Fruit fly (Drosophila melanogaster) whole organism, embryonic: Measurements from ENCODE around the gene CG13086.

Experiments used
- Adf1 ChIP-seq: fragments of 200-800 bp; sonication (Bioruptor generic); IDR thresholded peaks from 2 replicates; pipeline ENCODE4 v1.3.6; 2022; ENCODE audit warnings: missing biosample characterization, missing genetic modification characterization
- Asciz ChIP-seq: fragments of 200-800 bp; sonication (Bioruptor generic); optimal IDR thresholded peaks from 2 replicates; lab custom pipeline; 2017; ENCODE audit warnings: missing biosample characterization, mild to moderate bottlenecking, missing genetic modification characterization, missing genetic modification reagents
- CG11456 ChIP-seq: fragments of 200-800 bp; sonication (Bioruptor generic); IDR thresholded peaks from 3 replicates; pipeline ENCODE4 v1.3.6; 2022; ENCODE audit warnings: missing biosample characterization, missing genetic modification characterization
- CG11695 ChIP-seq: fragments of 200-800 bp; sonication (Bioruptor generic); IDR thresholded peaks from 3 replicates; pipeline ENCODE4 v1.3.6; 2022; ENCODE audit warnings: missing biosample characterization, missing genetic modification characterization
- CG11723 ChIP-seq: fragments of 200-800 bp; sonication (Bioruptor generic); optimal IDR thresholded peaks from 2 replicates; lab custom pipeline; 2017; ENCODE audit warnings: missing biosample characterization, mild to moderate bottlenecking, missing genetic modification characterization
- CG12104 ChIP-seq: fragments of 200-800 bp; sonication (Bioruptor generic); optimal IDR thresholded peaks from 3 replicates; lab custom pipeline; 2016; ENCODE audit warnings: missing biosample characterization, missing genetic modification characterization
- CG12219 ChIP-seq: fragments of 200-800 bp; sonication (Bioruptor generic); optimal IDR thresholded peaks from 3 replicates; lab custom pipeline; 2018; ENCODE audit warnings: missing biosample characterization, mild to moderate bottlenecking, missing genetic modification characterization
- CG14965 ChIP-seq: fragments of 200-800 bp; sonication (Bioruptor generic); optimal IDR thresholded peaks from 2 replicates; lab custom pipeline; 2016; ENCODE audit warnings: missing biosample characterization, missing genetic modification characterization, borderline replicate concordance
- CG15269 ChIP-seq: fragments of 200-800 bp; sonication (Bioruptor generic); optimal IDR thresholded peaks from 2 replicates; lab custom pipeline; 2018; ENCODE audit warnings: missing biosample characterization, mild to moderate bottlenecking, missing genetic modification characterization, moderate library complexity
- CG1603 ChIP-seq: fragments of 200-800 bp; sonication (Bioruptor generic); optimal IDR thresholded peaks from 2 replicates; lab custom pipeline; 2019; ENCODE audit warnings: missing biosample characterization, mild to moderate bottlenecking, missing genetic modification characterization, moderate library complexity
- CG16813 ChIP-seq: fragments of 200-800 bp; sonication (Bioruptor generic); IDR thresholded peaks from 3 replicates; pipeline ENCODE4 v1.3.6; 2022; ENCODE audit warnings: missing biosample characterization, missing genetic modification characterization; ENCODE audit not compliant: partially characterized antibody
- CG2712 ChIP-seq: fragments of 200-800 bp; optimal IDR thresholded peaks from 3 replicates; lab custom pipeline; 2019; ENCODE audit warnings: missing biosample characterization, mild to moderate bottlenecking, missing genetic modification characterization, moderate library complexity
- CG34422 ChIP-seq: fragments of 200-800 bp; sonication (Bioruptor generic); IDR thresholded peaks from 3 replicates; pipeline ENCODE4 v1.3.6; 2022; ENCODE audit warnings: missing biosample characterization, missing genetic modification characterization
- CG5180 ChIP-seq: fragments of 200-800 bp; sonication (Bioruptor generic); optimal IDR thresholded peaks from 3 replicates; lab custom pipeline; 2017; ENCODE audit warnings: missing biosample characterization, missing genetic modification characterization, mild to moderate bottlenecking, moderate library complexity, missing genetic modification reagents
- CHES-1-like ChIP-seq: fragments of 200-800 bp; sonication (Bioruptor generic); optimal IDR thresholded peaks from 2 replicates; lab custom pipeline; 2016; ENCODE audit warnings: missing biosample characterization, missing genetic modification characterization
- Drgx ChIP-seq: fragments of 200-800 bp; sonication (Bioruptor generic); IDR thresholded peaks from 2 replicates; pipeline ENCODE4 v1.3.6; 2022; ENCODE audit warnings: missing biosample characterization, missing genetic modification characterization
- H15 ChIP-seq: fragments of 200-800 bp; sonication (Bioruptor generic); IDR thresholded peaks from 3 replicates; pipeline ENCODE4 v1.3.6; 2022; ENCODE audit warnings: missing biosample characterization, missing genetic modification characterization
- HLH3B ChIP-seq: fragments of 200-800 bp; sonication (Bioruptor generic); IDR thresholded peaks from 2 replicates; pipeline ENCODE4 v1.3.6; 2022; ENCODE audit warnings: missing biosample characterization, missing genetic modification characterization
- HLH54F ChIP-seq: fragments of 200-800 bp; sonication (Bioruptor generic); optimal IDR thresholded peaks from 3 replicates; lab custom pipeline; 2016; ENCODE audit warnings: missing biosample characterization, missing genetic modification characterization
- Hr3 ChIP-seq: fragments of 200-800 bp; sonication (Bioruptor generic); optimal IDR thresholded peaks from 3 replicates; lab custom pipeline; 2016; ENCODE audit warnings: missing biosample characterization, missing genetic modification characterization
- PHDP ChIP-seq: fragments of 200-800 bp; sonication (Bioruptor generic); optimal IDR thresholded peaks from 3 replicates; lab custom pipeline; 2018; ENCODE audit warnings: missing biosample characterization, mild to moderate bottlenecking, missing genetic modification characterization, moderate library complexity
- Pdp1 ChIP-seq, 2 experiments: fragments of 200-800 bp; sonication (Bioruptor generic); optimal IDR thresholded peaks; 3 replicates each; lab custom pipeline; 2016; ENCODE audit warnings: missing biosample characterization in 2 of 2, missing genetic modification characterization in 2 of 2, mild to moderate bottlenecking in 1 of 2, moderate library complexity in 1 of 2
- Rfx ChIP-seq: fragments of 200-800 bp; sonication (Bioruptor generic); IDR thresholded peaks from 2 replicates; pipeline ENCODE4 v1.3.6; 2022; ENCODE audit warnings: missing biosample characterization, missing genetic modification characterization
- Sry-δ ChIP-seq: fragments of 200-800 bp; sonication (Bioruptor generic); optimal IDR thresholded peaks from 2 replicates; lab custom pipeline; 2016; ENCODE audit warnings: missing biosample characterization, missing genetic modification characterization
- Usf ChIP-seq: fragments of 200-800 bp; sonication (Bioruptor generic); optimal IDR thresholded peaks from 2 replicates; lab custom pipeline; 2017; ENCODE audit warnings: missing genotype, missing biosample characterization, missing genetic modification characterization
- Xbp1 ChIP-seq: fragments of 200-800 bp; sonication (Bioruptor generic); optimal IDR thresholded peaks from 3 replicates; lab custom pipeline; 2016; ENCODE audit warnings: missing biosample characterization, mild to moderate bottlenecking, missing genetic modification characterization
- Xrp1 ChIP-seq: fragments of 200-800 bp; sonication (Bioruptor generic); IDR thresholded peaks from 2 replicates; pipeline ENCODE4 v1.3.6; 2022; ENCODE audit warnings: missing biosample characterization, missing genetic modification characterization
- ara ChIP-seq: fragments of 200-800 bp; sonication (Bioruptor generic); IDR thresholded peaks from 2 replicates; pipeline ENCODE4 v1.3.6; 2022; ENCODE audit warnings: missing biosample characterization, missing genetic modification characterization
- chm ChIP-seq: fragments of 200-800 bp; sonication (Bioruptor generic); IDR thresholded peaks from 2 replicates; pipeline ENCODE4 v1.3.6; 2022; ENCODE audit warnings: missing biosample characterization, missing genetic modification characterization
- ci ChIP-seq: fragments of 200-800 bp; sonication (Bioruptor generic); IDR thresholded peaks from 3 replicates; pipeline ENCODE4 v1.3.6; 2022; ENCODE audit warnings: missing biosample characterization, missing genetic modification characterization
- crp ChIP-seq, 2 experiments: fragments of 200-800 bp; sonication (Bioruptor generic); optimal IDR thresholded peaks; 2 replicates in 1 of 2; 3 replicates in 1 of 2; lab custom pipeline; 2017; ENCODE audit warnings: missing biosample characterization in 2 of 2, missing genetic modification characterization in 2 of 2, mild to moderate bottlenecking in 1 of 2, moderate library complexity in 1 of 2
- emc ChIP-seq: fragments of 200-800 bp; sonication (Bioruptor generic); optimal IDR thresholded peaks from 2 replicates; lab custom pipeline; 2016; ENCODE audit warnings: missing biosample characterization, missing genetic modification characterization
- eyg ChIP-seq: fragments of 200-800 bp; sonication (Bioruptor generic); optimal IDR thresholded peaks from 3 replicates; lab custom pipeline; 2016; ENCODE audit warnings: missing biosample characterization, missing genetic modification characterization
- gcm ChIP-seq: fragments of 200-800 bp; sonication (Bioruptor generic); optimal IDR thresholded peaks from 2 replicates; lab custom pipeline; 2019; ENCODE audit warnings: missing biosample characterization, mild to moderate bottlenecking, missing genetic modification characterization, moderate library complexity
- gem ChIP-seq: fragments of 200-800 bp; sonication (Bioruptor generic); optimal IDR thresholded peaks from 2 replicates; lab custom pipeline; 2019; ENCODE audit warnings: missing biosample characterization, mild to moderate bottlenecking, missing genetic modification characterization, moderate library complexity
- hkb ChIP-seq, 2 experiments: fragments of 200-800 bp in 1 of 2; fragments of >200 bp in 1 of 2; sonication (Bioruptor generic) in 1 of 2; IDR thresholded peaks in 1 of 2; optimal IDR thresholded peaks in 1 of 2; 2 replicates each; pipeline versions ENCODE4 v1.3.6 to Lab custom; 2017 to 2022; ENCODE audit warnings: missing biosample characterization in 1 of 2, missing genetic modification characterization in 1 of 2
- ken ChIP-seq: fragments of 200-800 bp; sonication (Bioruptor generic); IDR thresholded peaks from 3 replicates; pipeline ENCODE4 v1.3.6; 2022; ENCODE audit warnings: missing biosample characterization, missing genetic modification characterization
- mld ChIP-seq: fragments of 200-800 bp; sonication (Bioruptor generic); IDR thresholded peaks from 3 replicates; pipeline ENCODE4 v1.3.6; 2022; ENCODE audit warnings: missing biosample characterization, missing genetic modification characterization; ENCODE audit not compliant: partially characterized antibody
- nerfin-1 ChIP-seq: fragments of 200-800 bp; sonication (Bioruptor generic); optimal IDR thresholded peaks from 3 replicates; lab custom pipeline; 2019; ENCODE audit warnings: missing biosample characterization, mild to moderate bottlenecking, missing genetic modification characterization, moderate library complexity
- pros ChIP-seq: fragments of 200-800 bp; sonication (Bioruptor generic); optimal IDR thresholded peaks from 3 replicates; lab custom pipeline; 2019; ENCODE audit warnings: missing biosample characterization, mild to moderate bottlenecking, missing genetic modification characterization, moderate library complexity
- pzg ChIP-seq: fragments of 200-800 bp; sonication (Bioruptor generic); optimal IDR thresholded peaks from 3 replicates; lab custom pipeline; 2018; ENCODE audit warnings: missing biosample characterization, mild to moderate bottlenecking, missing genetic modification characterization, moderate library complexity
- repo ChIP-seq: fragments of 200-800 bp; sonication (Bioruptor generic); optimal IDR thresholded peaks from 2 replicates; lab custom pipeline; 2016; ENCODE audit warnings: missing biosample characterization, missing genetic modification characterization
- slbo ChIP-seq: fragments of 200-800 bp; sonication (Bioruptor generic); IDR thresholded peaks from 2 replicates; pipeline ENCODE4 v1.3.6; 2022; ENCODE audit warnings: missing biosample characterization, missing genetic modification characterization
- sob ChIP-seq: fragments of 200-800 bp; sonication (Bioruptor generic); IDR thresholded peaks from 2 replicates; pipeline ENCODE4 v1.3.6; 2022; ENCODE audit warnings: missing biosample characterization, missing genetic modification characterization
- sqz ChIP-seq: fragments of 200-800 bp; sonication (Bioruptor generic); optimal IDR thresholded peaks from 3 replicates; lab custom pipeline; 2018; ENCODE audit warnings: missing biosample characterization, mild to moderate bottlenecking, missing genetic modification characterization
- sr ChIP-seq: fragments of 200-800 bp; sonication (Bioruptor generic); IDR thresholded peaks from 3 replicates; pipeline ENCODE4 v1.3.6; 2022; ENCODE audit warnings: missing biosample characterization, missing genetic modification characterization
- stwl ChIP-seq: fragments of 200-800 bp; sonication (Bioruptor generic); optimal IDR thresholded peaks from 3 replicates; lab custom pipeline; 2018; ENCODE audit warnings: missing biosample characterization, mild to moderate bottlenecking, missing genetic modification characterization, moderate library complexity
- tio ChIP-seq: fragments of 200-800 bp; sonication (Bioruptor generic); optimal IDR thresholded peaks from 2 replicates; lab custom pipeline; 2017; ENCODE audit warnings: missing biosample characterization, missing genetic modification characterization, inconsistent platforms
- unpg ChIP-seq: fragments of 200-800 bp; sonication (Bioruptor generic); optimal IDR thresholded peaks from 3 replicates; lab custom pipeline; 2018; ENCODE audit warnings: missing biosample characterization, mild to moderate bottlenecking, missing genetic modification characterization, moderate library complexity
- zfh1 ChIP-seq: fragments of 200-800 bp; sonication (Bioruptor generic); IDR thresholded peaks from 3 replicates; pipeline ENCODE4 v1.3.6; 2022; ENCODE audit warnings: missing biosample characterization, missing genetic modification characterization

Gene CG13086

dm6 chr2L:19335052-19335451 is 29.1 kb upstream of the CG13086 start (continued):
- TF ChIP-seq CG11695 = 0 out of 3 replicates have a peak, but pooled peaks have one; percentile 46
- TF ChIP-seq eyg (GFP tag; lab: Kevin White, UChicago) = no peak
- TF ChIP-seq ara (GFP tag; lab: Robert Waterston, UW) = peak; percentile 76
- TF ChIP-seq Hr3 (GFP tag; lab: Kevin White, UChicago) = peak; percentile 53
- peak; percentile 52; the same call in 2 of the 3 replicates for TF ChIP-seq ci (GFP tag; lab: Robert Waterston, UW)
- no peak for TF ChIP-seq CG16813 (GFP tag; lab: Robert Waterston, UW)
- TF ChIP-seq CG5180 (GFP tag; lab: Kevin White, UChicago) = peak; percentile 13
- TF ChIP-seq CHES-1-like (GFP tag; lab: Kevin White, UChicago) = peak; percentile 6
- peak; percentile 79 for TF ChIP-seq gem (tag; lab: Kevin White, UChicago)
- peak; percentile 25 for TF ChIP-seq HLH54F (GFP tag; lab: Kevin White, UChicago)
- peak; percentile 44 for TF ChIP-seq Rfx (GFP tag; lab: Robert Waterston, UW)
- peak; percentile 21 for TF ChIP-seq CG15269
- no peak for TF ChIP-seq chm (GFP tag; lab: Robert Waterston, UW)
- TF ChIP-seq repo (GFP tag; lab: Kevin White, UChicago) = no peak
- no peak for TF ChIP-seq emc (GFP tag; lab: Kevin White, UChicago)
- TF ChIP-seq CG11456 (GFP tag; lab: Robert Waterston, UW) = no peak
- TF ChIP-seq Usf (GFP tag; lab: Kevin White, UChicago) = peak; percentile 28
- no peak for TF ChIP-seq mld (GFP tag; lab: Robert Waterston, UW)
- peak; percentile 77 for TF ChIP-seq zfh1 (GFP tag; lab: Robert Waterston, UW)
- TF ChIP-seq pzg (GFP tag; lab: Kevin White, UChicago) = no peak
- peak; percentile 21 for TF ChIP-seq CG12219 (GFP tag; lab: Kevin White, UChicago)
- TF ChIP-seq hkb (optimal IDR thresholded peaks at IDR 0.05; lab: Kevin White, UChicago) = no peak
- TF ChIP-seq hkb (GFP tag; IDR thresholded peaks at IDR 0.05; lab: Robert Waterston, UW) = peak; percentile 63
- no peak for TF ChIP-seq sr (GFP tag; lab: Robert Waterston, UW)
- peak; percentile 33 for TF ChIP-seq nerfin-1 (tag; lab: Kevin White, UChicago)
- no peak for TF ChIP-seq Sry-δ (GFP tag; lab: Kevin White, UChicago)
- peak; percentile 56; the same call in 1 of the 2 replicates for TF ChIP-seq sob (GFP tag; lab: Robert Waterston, UW)
- TF ChIP-seq pros (GFP tag; lab: Kevin White, UChicago) = no peak
- peak; percentile 57 for TF ChIP-seq unpg (GFP tag; lab: Kevin White, UChicago)
- TF ChIP-seq gcm = peak; percentile 18
- TF ChIP-seq HLH3B (GFP tag; lab: Robert Waterston, UW) = peak; percentile 62
- TF ChIP-seq PHDP (tag; lab: Kevin White, UChicago) = peak; percentile 53
- peak; percentile 61 for TF ChIP-seq slbo (GFP tag; lab: Robert Waterston, UW)
- peak; percentile 55; the same call in 2 of the 3 replicates for TF ChIP-seq H15
- peak; percentile 31 for TF ChIP-seq CG12104
- no peak for TF ChIP-seq crp (GFP tag; optimal IDR thresholded peaks at IDR 0.05; lab: Kevin White, UChicago)
- no peak for TF ChIP-seq CG14965 (GFP tag; lab: Kevin White, UChicago)
- TF ChIP-seq CG1603 (tag; lab: Kevin White, UChicago) = peak; percentile 34
- TF ChIP-seq CG2712 (tag; lab: Kevin White, UChicago) = peak; percentile 80
- TF ChIP-seq tio (GFP tag; lab: Kevin White, UChicago) = peak; percentile 61
- no peak for TF ChIP-seq Drgx (GFP tag; lab: Robert Waterston, UW)
- peak; percentile 32 to 48 for TF ChIP-seq Pdp1 (GFP tag; optimal IDR thresholded peaks at IDR 0.05; lab: Kevin White, UChicago)
- no peak for TF ChIP-seq Asciz (GFP tag; lab: Kevin White, UChicago)
- peak; percentile 1 for TF ChIP-seq CG11723 (GFP tag; lab: Kevin White, UChicago)
- peak; percentile 36; the same call in 1 of the 3 replicates for TF ChIP-seq CG34422 (GFP tag; lab: Robert Waterston, UW)
- TF ChIP-seq Xrp1 (GFP tag; lab: Robert Waterston, UW) = peak; percentile 82
- TF ChIP-seq Xbp1 (GFP tag; lab: Kevin White, UChicago) = peak; percentile 57
- no peak for TF ChIP-seq Adf1 (GFP tag; lab: Robert Waterston, UW)
- TF ChIP-seq sqz (GFP tag; lab: Kevin White, UChicago) = peak; percentile 12
- peak; percentile 52; the same call in 1 of the 3 replicates for TF ChIP-seq ken (GFP tag; lab: Robert Waterston, UW)
- no peak for TF ChIP-seq stwl (tag; lab: Kevin White, UChicago)
